Worm (Caenorhabditis elegans) whole organism, L1 larva: ENCODE results near the gene F19C7.8.

Experiments used
- C04F5.9 ChIP-seq: sonication (generic microtip); optimal IDR thresholded peaks from 2 replicates; lab custom pipeline; 2016; ENCODE audit warnings: missing genetic modification characterization, missing compliant biosample characterization
- C16A3.4 ChIP-seq: fragments of 150-350 bp; optimal IDR thresholded peaks from 2 replicates; lab custom pipeline; 2014; ENCODE audit warnings: missing biosample characterization, missing genetic modification characterization
- Y116A8C.19 ChIP-seq: sonication (generic microtip); optimal IDR thresholded peaks from 2 replicates; lab custom pipeline; 2016; ENCODE audit warnings: missing compliant biosample characterization, missing genetic modification characterization, borderline replicate concordance
- alr-1 ChIP-seq: fragments of 200-800 bp; sonication (Bioruptor generic); optimal IDR thresholded peaks from 2 replicates; lab custom pipeline; 2018; ENCODE audit warnings: borderline replicate concordance, mild to moderate bottlenecking, missing genetic modification characterization, missing compliant biosample characterization
- aly-2 ChIP-seq: fragments of 150-350 bp; optimal IDR thresholded peaks from 2 replicates; lab custom pipeline; 2014; ENCODE audit warnings: missing biosample characterization, missing genetic modification characterization
- ama-1 ChIP-seq: fragments of 150-350 bp; optimal IDR thresholded peaks from 2 replicates; lab custom pipeline; 2014
- blmp-1 ChIP-seq: fragments of 150-350 bp; optimal IDR thresholded peaks from 2 replicates; lab custom pipeline; 2014; ENCODE audit warnings: missing biosample characterization, missing genetic modification characterization
- ceh-88 ChIP-seq: fragments of 200-800 bp; sonication (Bioruptor generic); IDR thresholded peaks from 2 replicates; pipeline ENCODE4 v1.3.6; 2022; ENCODE audit warnings: missing genetic modification characterization, missing compliant biosample characterization
- dsc-1 ChIP-seq: sonication (generic microtip); optimal IDR thresholded peaks from 2 replicates; lab custom pipeline; 2016; ENCODE audit warnings: mild to moderate bottlenecking, missing genetic modification characterization, missing compliant biosample characterization
- efl-1 ChIP-seq, 4 experiments: fragments of 150-350 bp; optimal IDR thresholded peaks in 3 of 4; peaks in 1 of 4; 1 replicate in 1 of 4; 2 replicates in 3 of 4; lab custom pipeline; 2014; ENCODE audit warnings: missing biosample characterization in 2 of 4, missing genetic modification characterization in 2 of 4, missing genetic modification reagents in 2 of 4
- egl-13 ChIP-seq: sonication (generic microtip); optimal IDR thresholded peaks from 2 replicates; lab custom pipeline; 2016; ENCODE audit warnings: missing genotype, missing genetic modification reagents, missing genetic modification characterization, missing compliant biosample characterization
- elt-2 ChIP-seq: sonication (generic microtip); optimal IDR thresholded peaks from 2 replicates; lab custom pipeline; 2016; ENCODE audit warnings: missing genetic modification characterization, mild to moderate bottlenecking, inconsistent platforms, missing compliant biosample characterization, missing genetic modification reagents
- elt-3 ChIP-seq, 6 experiments: fragments of 150-350 bp in 1 of 6; sonication (generic microtip); optimal IDR thresholded peaks; 2 replicates each; lab custom pipeline; 2017 to 2018; ENCODE audit warnings: missing biosample characterization in 6 of 6, missing genetic modification characterization in 6 of 6, inconsistent platforms in 1 of 6
- fkh-10 ChIP-seq: sonication (generic microtip); optimal IDR thresholded peaks from 2 replicates; lab custom pipeline; 2017; ENCODE audit warnings: missing biosample characterization, missing genetic modification reagents, missing genetic modification characterization
- hlh-4 ChIP-seq: sonication (generic microtip); optimal IDR thresholded peaks from 2 replicates; lab custom pipeline; 2016; ENCODE audit warnings: mild to moderate bottlenecking, missing genetic modification characterization, missing compliant biosample characterization
- hpl-2 ChIP-seq: fragments of 150-350 bp; optimal IDR thresholded peaks from 2 replicates; lab custom pipeline; 2014; ENCODE audit warnings: missing biosample characterization, missing genetic modification reagents, missing genetic modification characterization
- irx-1 ChIP-seq: sonication (generic microtip); optimal IDR thresholded peaks from 2 replicates; lab custom pipeline; 2016; ENCODE audit warnings: missing genetic modification characterization, missing compliant biosample characterization
- jun-1 ChIP-seq: fragments of 150-350 bp; optimal IDR thresholded peaks from 2 replicates; lab custom pipeline; 2014; ENCODE audit warnings: missing biosample characterization, missing genetic modification reagents, missing genetic modification characterization
- lin-13 ChIP-seq: fragments of 150-350 bp; optimal IDR thresholded peaks from 2 replicates; lab custom pipeline; 2014; ENCODE audit warnings: missing biosample characterization, missing genetic modification reagents, missing genetic modification characterization
- lin-14 ChIP-seq: fragments of 200-800 bp; sonication (Bioruptor generic); optimal IDR thresholded peaks from 2 replicates; lab custom pipeline; 2018; ENCODE audit warnings: mild to moderate bottlenecking, missing genetic modification characterization, moderate library complexity, missing compliant biosample characterization
- lir-3 ChIP-seq: sonication (generic microtip); optimal IDR thresholded peaks from 2 replicates; lab custom pipeline; 2016; ENCODE audit warnings: mild to moderate bottlenecking, missing genetic modification characterization, moderate library complexity, missing compliant biosample characterization; ENCODE audit not compliant: poor library complexity
- lsy-2 ChIP-seq, 2 experiments: fragments of 150-350 bp; optimal IDR thresholded peaks; 2 replicates each; lab custom pipeline; 2014; ENCODE audit warnings: missing biosample characterization in 2 of 2, missing genetic modification characterization in 2 of 2
- mab-9 ChIP-seq: fragments of 200-800 bp; sonication (Bioruptor generic); IDR thresholded peaks from 2 replicates; pipeline ENCODE4 v1.3.6; 2022; ENCODE audit warnings: missing genetic modification reagents, missing genetic modification characterization, missing compliant biosample characterization
- mef-2 ChIP-seq: fragments of 150-350 bp; optimal IDR thresholded peaks from 2 replicates; lab custom pipeline; 2014; ENCODE audit warnings: missing biosample characterization, missing genetic modification characterization
- nhr-11 ChIP-seq: fragments of 150-350 bp; optimal IDR thresholded peaks from 2 replicates; lab custom pipeline; 2014; ENCODE audit warnings: missing biosample characterization, missing genetic modification characterization
- nhr-12 ChIP-seq: sonication (generic microtip); optimal IDR thresholded peaks from 2 replicates; lab custom pipeline; 2017; ENCODE audit warnings: missing biosample characterization, missing genetic modification characterization
- nhr-19 ChIP-seq: fragments of 200-800 bp; sonication (Bioruptor generic); conservative IDR thresholded peaks from 2 replicates; pipeline ENCODE4 v1.3.6; 2022; ENCODE audit warnings: missing genetic modification characterization, missing compliant biosample characterization
- nhr-47 ChIP-seq: sonication (generic microtip); optimal IDR thresholded peaks from 2 replicates; lab custom pipeline; 2016; ENCODE audit warnings: mild to moderate bottlenecking, missing genetic modification characterization, moderate library complexity, missing compliant biosample characterization
- nhr-71 ChIP-seq: sonication (generic microtip); optimal IDR thresholded peaks from 2 replicates; lab custom pipeline; 2016; ENCODE audit warnings: mild to moderate bottlenecking, missing genetic modification characterization, moderate library complexity, missing compliant biosample characterization
- nhr-76 ChIP-seq: sonication (generic microtip); optimal IDR thresholded peaks from 2 replicates; lab custom pipeline; 2017; ENCODE audit warnings: missing biosample characterization, missing genetic modification characterization
- nhr-84 ChIP-seq: sonication (generic microtip); optimal IDR thresholded peaks from 2 replicates; lab custom pipeline; 2017; ENCODE audit warnings: missing biosample characterization, missing genetic modification characterization
- nhr-85 ChIP-seq: sonication (generic microtip); peaks from one replicate; lab custom pipeline; 2016; ENCODE audit warnings: missing genetic modification characterization, inconsistent platforms, missing compliant biosample characterization
- pag-3 ChIP-seq: sonication (generic microtip); optimal IDR thresholded peaks from 2 replicates; lab custom pipeline; 2017; ENCODE audit warnings: missing genetic modification characterization, mild to moderate bottlenecking, missing compliant biosample characterization, antibody characterized with exemption, borderline replicate concordance; ENCODE audit not compliant: insufficient read depth
- pax-3 ChIP-seq: fragments of 200-800 bp; sonication (Bioruptor generic); optimal IDR thresholded peaks from 2 replicates; lab custom pipeline; 2018; ENCODE audit warnings: mild to moderate bottlenecking, missing genetic modification characterization, moderate library complexity, missing compliant biosample characterization
- snpc-4 ChIP-seq: fragments of 150-350 bp; optimal IDR thresholded peaks from 2 replicates; lab custom pipeline; 2014; ENCODE audit warnings: missing biosample characterization, missing genetic modification characterization
- snu-23 ChIP-seq: sonication (generic microtip); optimal IDR thresholded peaks from 2 replicates; lab custom pipeline; 2016; ENCODE audit warnings: missing genetic modification characterization, missing compliant biosample characterization
- sox-4 ChIP-seq: sonication (generic microtip); optimal IDR thresholded peaks from 2 replicates; lab custom pipeline; 2016; ENCODE audit warnings: missing genetic modification characterization, missing compliant biosample characterization
- sptf-1 ChIP-seq: fragments of 150-350 bp; optimal IDR thresholded peaks from 2 replicates; lab custom pipeline; 2014; ENCODE audit warnings: missing biosample characterization, missing genetic modification characterization
- sup-37 ChIP-seq: fragments of 200-800 bp; sonication (Bioruptor generic); optimal IDR thresholded peaks from 2 replicates; lab custom pipeline; 2018; ENCODE audit warnings: mild to moderate bottlenecking, missing genetic modification characterization, missing compliant biosample characterization
- swsn-7 ChIP-seq: sonication (generic microtip); optimal IDR thresholded peaks from 2 replicates; lab custom pipeline; 2016; ENCODE audit warnings: missing genetic modification characterization, missing compliant biosample characterization
- tbx-2 ChIP-seq: sonication (generic microtip); optimal IDR thresholded peaks from 2 replicates; lab custom pipeline; 2016; ENCODE audit warnings: missing genetic modification characterization, missing compliant biosample characterization
- tlp-1 ChIP-seq: fragments of 150-350 bp; optimal IDR thresholded peaks from 2 replicates; lab custom pipeline; 2014; ENCODE audit warnings: missing biosample characterization, missing genetic modification characterization
- unc-30 ChIP-seq: sonication (generic microtip); optimal IDR thresholded peaks from 2 replicates; lab custom pipeline; 2017; ENCODE audit warnings: missing biosample characterization, missing genetic modification characterization
- unc-86 ChIP-seq: sonication (generic microtip); optimal IDR thresholded peaks from 2 replicates; lab custom pipeline; 2016; ENCODE audit warnings: missing genetic modification characterization, missing compliant biosample characterization
- unc-98 ChIP-seq: fragments of 200-800 bp; sonication (Bioruptor generic); IDR thresholded peaks from 2 replicates; pipeline ENCODE4 v1.3.6; 2022; ENCODE audit warnings: missing genetic modification characterization, missing compliant biosample characterization
- vab-15 ChIP-seq: sonication (generic microtip); optimal IDR thresholded peaks from 2 replicates; lab custom pipeline; 2017; ENCODE audit warnings: missing genotype, mild to moderate bottlenecking, missing genetic modification characterization, missing compliant biosample characterization
- xbp-1 ChIP-seq: sonication (generic microtip); optimal IDR thresholded peaks from 2 replicates; lab custom pipeline; 2016; ENCODE audit warnings: missing genetic modification characterization, missing compliant biosample characterization
- zag-1 ChIP-seq: fragments of 150-350 bp; optimal IDR thresholded peaks from 2 replicates; lab custom pipeline; 2014; ENCODE audit warnings: missing biosample characterization, missing genetic modification characterization
- ztf-4 ChIP-seq: fragments of 150-350 bp; optimal IDR thresholded peaks from 2 replicates; lab custom pipeline; 2014; ENCODE audit warnings: missing biosample characterization, missing genetic modification characterization

Gene F19C7.8

DNA sequence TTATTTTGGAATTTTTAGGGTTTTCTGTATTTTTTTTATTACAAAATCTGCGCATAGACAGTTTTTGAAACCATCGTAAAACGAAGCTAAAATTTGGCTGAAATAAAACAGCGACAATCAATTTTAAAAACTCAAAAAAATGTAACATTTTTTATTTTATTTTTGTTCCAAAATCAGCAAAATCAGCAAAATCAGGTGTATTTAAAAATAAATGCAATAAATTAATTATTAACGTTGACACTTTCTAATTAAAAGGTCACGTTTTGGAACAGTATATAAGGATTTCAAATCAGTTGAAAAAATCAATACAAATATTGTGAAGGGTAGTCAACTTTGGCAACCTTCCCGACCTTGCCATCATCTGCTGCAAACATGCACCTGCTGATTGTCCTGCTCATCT lies 4.5 kb downstream of the F19C7.8 start, which contains the start of gene R105.1:
Gene R105.1 (plus strand): TSS at position 301 of the 400 bp plus-strand sequence.
- TF ChIP-seq hpl-2 (GFP tag; lab: Kevin White, UChicago) (no peak), sptf-1 (tag; lab: Kevin White, UChicago) (no peak), tbx-2 (tag; lab: Kevin White, UChicago) (no peak)
- TF ChIP-seq, all 84 proteins: peak for 0

ce11 chrIV:4623852-4624251 lies 14.0 kb downstream of the F19C7.8 start:
- TF ChIP-seq swsn-7 (tag; lab: Kevin White, UChicago) = no peak
- no peak for TF ChIP-seq efl-1 (optimal IDR thresholded peaks at IDR 0.05; lab: Kevin White, UChicago)
- TF ChIP-seq efl-1 (GFP tag; optimal IDR thresholded peaks at IDR 0.05 in 1 of 2; lab: Kevin White, UChicago) = peak in 1 of 2 experiments; percentile 41
- TF ChIP-seq, all 84 proteins: peak for 1

DNA sequence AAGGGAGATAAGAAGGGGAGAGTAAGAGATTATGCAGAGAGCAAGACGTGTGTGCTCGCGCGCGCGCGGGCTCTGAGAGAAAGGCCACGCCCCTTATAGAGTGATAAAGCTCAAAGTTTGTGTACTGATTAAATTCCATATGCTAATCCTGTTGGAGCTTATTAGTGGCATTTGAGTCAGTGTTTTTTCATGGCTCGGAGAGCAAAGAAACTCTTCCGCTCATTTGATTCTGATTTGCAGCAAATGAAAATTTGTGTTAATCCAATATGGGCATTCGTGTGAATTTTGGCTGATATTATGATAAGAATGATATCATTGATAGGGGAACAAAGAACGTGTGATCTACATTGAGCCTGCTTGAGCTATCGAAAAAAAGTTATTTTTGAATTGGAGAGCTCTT lies 24.4 kb downstream of the F19C7.8 start:
- TF ChIP-seq pax-3 (tag; lab: Kevin White, UChicago) = peak; percentile 64
- TF ChIP-seq alr-1 = no peak
- no peak for TF ChIP-seq unc-98 (GFP tag; lab: Robert Waterston, UW)
- no peak for TF ChIP-seq elt-3 (tag; optimal IDR thresholded peaks at IDR 0.05; lab: Kevin White, UChicago)
- no peak for TF ChIP-seq C04F5.9 (tag; lab: Kevin White, UChicago)
- TF ChIP-seq mef-2 = no peak
- TF ChIP-seq nhr-76 (tag; lab: Kevin White, UChicago) = no peak
- no peak for TF ChIP-seq C16A3.4 (tag; lab: Kevin White, UChicago)
- no peak for TF ChIP-seq aly-2
- no peak for TF ChIP-seq unc-86 (tag; lab: Kevin White, UChicago)
- no peak for TF ChIP-seq elt-2 (tag; lab: Kevin White, UChicago)
- no peak for TF ChIP-seq mab-9
- no peak for TF ChIP-seq nhr-12 (tag; lab: Kevin White, UChicago)
- TF ChIP-seq vab-15 = no peak
- no peak for TF ChIP-seq ztf-4 (tag; lab: Kevin White, UChicago)
- TF ChIP-seq nhr-71 (tag; lab: Kevin White, UChicago) = peak; percentile 59
- no peak for TF ChIP-seq nhr-84 (tag; lab: Kevin White, UChicago)
- no peak for TF ChIP-seq irx-1 (tag; lab: Kevin White, UChicago)
- TF ChIP-seq xbp-1 = no peak
- no peak for TF ChIP-seq ceh-88 (GFP tag; lab: Robert Waterston, UW)
- no peak for TF ChIP-seq lir-3
- no peak for TF ChIP-seq hlh-4 (tag; lab: Kevin White, UChicago)
- TF ChIP-seq nhr-85 (tag; lab: Kevin White, UChicago) = no peak
- TF ChIP-seq sox-4 = peak; percentile 32
- no peak for TF ChIP-seq tlp-1 (tag; lab: Kevin White, UChicago)
- TF ChIP-seq blmp-1 (tag; lab: Kevin White, UChicago) = no peak
- no peak for TF ChIP-seq unc-30
- TF ChIP-seq lin-14 (GFP tag; lab: Kevin White, UChicago) = no peak
- no peak for TF ChIP-seq snpc-4 (tag; lab: Kevin White, UChicago)
- TF ChIP-seq nhr-11 (tag; lab: Kevin White, UChicago) = no peak
- TF ChIP-seq snu-23 (GFP tag; lab: Kevin White, UChicago) = no peak
- TF ChIP-seq nhr-47 (tag; lab: Kevin White, UChicago) = peak; percentile 72
- TF ChIP-seq zag-1 (tag; lab: Kevin White, UChicago) = no peak
- TF ChIP-seq Y116A8C.19 = no peak
- no peak for TF ChIP-seq lsy-2 (tag; optimal IDR thresholded peaks at IDR 0.05; lab: Kevin White, UChicago)
- peak; percentile 66 for TF ChIP-seq egl-13 (tag; lab: Kevin White, UChicago)
- peak; percentile 11 for TF ChIP-seq fkh-10 (GFP tag; lab: Kevin White, UChicago)
- peak; percentile 96 for TF ChIP-seq dsc-1 (tag; lab: Kevin White, UChicago)
- TF ChIP-seq tbx-2 (tag; lab: Kevin White, UChicago) = no peak
- TF ChIP-seq pag-3 (tag; lab: Kevin White, UChicago) = no peak
- TF ChIP-seq ama-1 (lab: Kevin White, UChicago) = no peak
- peak; percentile 17 for TF ChIP-seq jun-1
- TF ChIP-seq sup-37 (GFP tag; lab: Kevin White, UChicago) = no peak
- TF ChIP-seq sptf-1 (tag; lab: Kevin White, UChicago) = no peak
- TF ChIP-seq nhr-19 = no peak
- TF ChIP-seq lin-13 (GFP tag; lab: Kevin White, UChicago) = no peak
